Worm (Caenorhabditis elegans): Measurements from ENCODE around the gene snrp-200.

The snrp-200 gene

DNA sequence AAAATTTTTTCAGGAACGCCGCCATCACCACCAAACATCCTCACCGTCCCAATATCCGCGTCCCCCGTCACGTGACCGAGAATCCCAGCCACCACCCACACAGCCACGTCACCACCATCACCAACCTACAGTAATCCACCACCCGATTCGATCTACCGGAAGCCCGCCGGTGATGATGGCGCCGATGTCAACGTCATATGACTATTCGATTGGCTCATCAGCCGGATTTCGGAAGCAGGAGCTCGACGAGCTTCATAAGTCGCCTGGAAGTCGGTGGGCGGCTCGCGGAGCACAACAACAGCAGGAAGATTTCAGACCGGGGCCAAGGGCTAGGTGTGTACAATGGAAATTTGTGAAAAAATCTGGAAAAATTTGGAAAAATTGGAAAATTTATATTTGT is 40.6 kb downstream of the snrp-200 start:
- TF ChIP-seq unc-30 (tag; optimal IDR thresholded peaks at IDR 0.05), result no peak
- TF ChIP-seq sox-4 (tag; optimal IDR thresholded peaks at IDR 0.05), result no peak
- no peak for TF ChIP-seq nhr-90 (tag; optimal IDR thresholded peaks at IDR 0.05; ENCODE audit: poor library complexity)
- TF ChIP-seq lin-15B (tag; optimal IDR thresholded peaks at IDR 0.05), result no peak
- TF ChIP-seq aly-2 (tag; optimal IDR thresholded peaks at IDR 0.05), result no peak
- no peak for TF ChIP-seq sup-37 (GFP tag; optimal IDR thresholded peaks at IDR 0.05)
- no peak for TF ChIP-seq ztf-11 (tag; optimal IDR thresholded peaks at IDR 0.05)

DNA sequence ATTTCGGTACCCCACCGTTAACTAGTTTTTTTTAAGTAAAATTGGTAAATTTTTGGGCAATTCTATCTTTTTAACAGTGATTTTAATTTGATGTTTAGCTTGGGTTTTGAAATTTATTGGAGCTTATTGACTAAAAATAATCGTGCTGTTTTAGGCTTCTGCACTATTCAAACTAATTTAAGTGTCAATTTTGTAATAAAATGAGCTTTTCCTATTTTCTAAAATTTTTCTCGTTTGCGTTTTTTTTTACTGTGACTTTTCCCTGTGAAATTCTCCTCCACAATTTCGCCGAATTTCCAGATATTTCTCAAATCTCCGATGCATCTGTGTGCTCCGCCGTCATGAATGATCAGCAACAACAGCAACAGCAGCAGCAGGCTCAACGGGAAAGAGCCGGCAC is 42.6 kb downstream of the snrp-200 start, which contains the start of gene tbc-17:
tbc-17 (plus strand) TSS at position 301 of the 400 bp plus-strand sequence.
- no peak for TF ChIP-seq skn-1 (tag; optimal IDR thresholded peaks at IDR 0.05)

DNA sequence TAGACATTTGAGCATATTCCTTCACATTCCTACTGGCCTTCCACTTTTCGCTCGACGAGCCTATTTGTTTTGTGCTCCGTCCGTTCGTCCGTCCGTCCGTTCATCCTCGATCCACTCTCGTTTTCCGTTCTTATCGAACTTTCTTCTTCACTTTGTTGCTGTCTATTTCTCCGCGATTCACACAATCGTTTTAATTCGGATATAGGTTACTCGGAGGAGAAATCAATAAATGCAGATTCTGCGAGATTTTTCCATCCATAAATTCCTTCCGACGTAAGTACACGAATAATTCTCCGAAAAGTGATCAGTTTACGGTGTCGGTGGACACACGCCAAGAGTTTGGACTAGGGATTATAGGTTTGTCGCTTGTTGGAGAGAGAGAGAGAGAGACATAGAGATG is 44.0 kb downstream of the snrp-200 start:
- TF ChIP-seq fkh-8 (tag; optimal IDR thresholded peaks at IDR 0.05) (peak; percentile 22), elt-3 (tag; optimal IDR thresholded peaks at IDR 0.05) (peak in 1 of 6 experiments; percentile 2), nhr-90 (tag; optimal IDR thresholded peaks at IDR 0.05; ENCODE audit: poor library complexity) (no peak), blmp-1 (tag; optimal IDR thresholded peaks at IDR 0.05) (peak; percentile 78), nhr-237 (tag; optimal IDR thresholded peaks at IDR 0.05) (no peak)

DNA sequence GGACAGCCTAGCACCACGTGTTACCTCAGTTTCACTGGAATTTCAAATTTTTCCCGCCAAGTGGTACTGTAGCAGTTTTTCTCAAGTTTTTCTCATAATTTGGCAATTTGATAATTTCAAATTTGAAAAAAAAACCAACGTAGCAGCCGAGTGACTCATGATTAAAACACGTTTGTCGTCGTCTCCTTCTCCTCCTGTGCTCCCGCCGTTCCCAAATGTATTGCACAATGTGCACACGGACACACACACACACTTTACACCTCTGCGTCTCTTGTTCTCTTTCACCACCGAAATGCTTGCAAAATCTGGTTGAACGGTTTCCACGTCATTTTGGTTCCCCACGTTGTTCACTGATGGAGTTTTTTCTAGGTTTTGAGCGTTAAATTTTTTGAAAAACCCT is 45.4 kb downstream of the snrp-200 start:
- TF ChIP-seq pag-3 (tag; optimal IDR thresholded peaks at IDR 0.05; ENCODE audit: borderline replicate concordance, insufficient read depth) (no peak), elt-2 (tag; optimal IDR thresholded peaks at IDR 0.05) (no peak), zag-1 (tag; optimal IDR thresholded peaks at IDR 0.05) (no peak), nhr-11 (tag; optimal IDR thresholded peaks at IDR 0.05) (no peak), nhr-19 (GFP tag; conservative IDR thresholded peaks at IDR 0.05) (no peak)

DNA sequence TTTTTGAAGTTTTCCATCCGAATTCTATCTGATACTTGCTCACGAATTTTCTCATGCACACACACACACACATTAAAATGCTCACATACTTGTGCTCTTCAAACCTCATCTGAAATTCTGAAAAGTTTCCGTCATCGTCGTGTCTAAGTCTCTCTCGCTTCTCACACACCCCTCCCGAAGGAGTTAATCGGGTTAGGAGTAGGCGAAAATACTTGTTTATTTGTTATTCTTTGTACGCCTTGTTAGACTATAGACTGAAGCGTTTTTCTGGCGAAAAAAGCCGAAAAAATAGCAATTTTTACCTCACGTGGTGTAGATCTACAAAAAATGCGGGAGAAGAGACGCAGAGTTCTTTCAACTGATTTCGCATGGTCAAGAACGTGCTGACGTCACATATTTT is 45.8 kb downstream of the snrp-200 start:
- TF ChIP-seq unc-86 (tag; optimal IDR thresholded peaks at IDR 0.05) (peak; percentile 52), lin-14 (GFP tag; optimal IDR thresholded peaks at IDR 0.05) (peak; percentile 30), isw-1 (GFP tag; IDR thresholded peaks at IDR 0.05) (no peak)

DNA sequence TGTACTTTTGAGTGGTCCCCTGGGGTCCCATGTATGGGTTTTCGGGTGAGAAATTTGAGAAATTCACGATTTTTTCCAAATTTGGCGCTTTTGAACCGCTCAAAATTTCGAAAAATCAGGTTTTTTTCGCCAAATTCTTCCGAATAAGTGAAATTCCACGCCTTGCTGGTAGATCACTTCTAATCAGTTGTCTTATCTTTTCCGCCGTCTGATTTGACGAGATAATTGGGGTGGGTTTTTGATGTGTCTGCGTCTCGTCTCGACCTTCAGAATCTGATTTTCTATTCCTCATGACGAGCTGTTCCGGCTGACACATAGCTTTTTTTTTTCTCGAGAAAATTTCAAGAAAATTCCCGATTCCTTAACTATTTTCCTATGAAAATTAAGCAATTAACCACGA is 47.4 kb downstream of the snrp-200 start:
- TF ChIP-seq blmp-1 (tag; optimal IDR thresholded peaks at IDR 0.05) (peak; percentile 84), sptf-1 (tag; optimal IDR thresholded peaks at IDR 0.05) (no peak)

DNA sequence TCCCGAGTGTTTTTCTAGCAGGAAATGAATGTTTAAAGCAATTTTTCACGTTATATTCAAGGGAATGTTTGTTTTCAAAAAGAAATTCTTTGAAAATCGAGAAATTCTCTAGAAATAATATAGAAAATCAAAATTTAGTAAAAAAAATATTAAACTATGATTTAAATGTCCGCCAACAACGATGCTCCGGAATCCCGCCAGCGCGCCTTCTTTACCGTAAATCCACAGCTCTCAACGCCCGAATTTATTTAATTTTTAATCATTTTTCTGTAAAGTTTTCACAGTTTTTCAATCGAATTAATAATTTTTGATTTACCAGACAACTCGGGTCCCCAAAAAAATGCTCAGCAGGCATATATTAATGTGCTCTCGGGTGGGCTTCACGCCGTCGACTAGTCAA is 57.1 kb downstream of the snrp-200 start, which contains the start of the genes Y38E10A.33 and cox-10:
Y38E10A.33 (minus strand) TSS at position 12 of the 400 bp plus-strand sequence.
cox-10 (plus strand) TSS at position 320 of the 400 bp plus-strand sequence.
- TF ChIP-seq nhr-19 (GFP tag; conservative IDR thresholded peaks at IDR 0.05) (peak; percentile 84), aha-1 (tag; optimal IDR thresholded peaks at IDR 0.05) (no peak), zag-1 (tag; optimal IDR thresholded peaks at IDR 0.05) (no peak), nhr-28 (tag; optimal IDR thresholded peaks at IDR 0.05) (no peak), vab-15 (tag; optimal IDR thresholded peaks at IDR 0.05) (no peak), nhr-20 (tag; optimal IDR thresholded peaks at IDR 0.05) (peak; percentile 69), pax-3 (tag; optimal IDR thresholded peaks at IDR 0.05) (no peak), hpl-2 (GFP tag; optimal IDR thresholded peaks at IDR 0.05) (no peak), ceh-8 (GFP tag; optimal IDR thresholded peaks at IDR 0.05) (peak; percentile 11), nhr-237 (tag; optimal IDR thresholded peaks at IDR 0.05) (no peak), alr-1 (tag; optimal IDR thresholded peaks at IDR 0.05; ENCODE audit: borderline replicate concordance) (no peak), rnt-1 (tag; optimal IDR thresholded peaks at IDR 0.05) (no peak), tlp-1 (tag; optimal IDR thresholded peaks at IDR 0.05) (no peak), tbx-2 (tag; optimal IDR thresholded peaks at IDR 0.05) (peak; percentile 85), ztf-4 (tag; optimal IDR thresholded peaks at IDR 0.05) (no peak), C04F5.9 (tag; optimal IDR thresholded peaks at IDR 0.05) (peak; percentile 14), irx-1 (tag; optimal IDR thresholded peaks at IDR 0.05) (peak; percentile 56), sptf-1 (tag; optimal IDR thresholded peaks at IDR 0.05) (no peak), Y116A8C.19 (tag; optimal IDR thresholded peaks at IDR 0.05; ENCODE audit: borderline replicate concordance) (no peak), lin-35 (GFP tag; optimal IDR thresholded peaks at IDR 0.05) (peak; percentile 91 to 94), lin-13 (GFP tag; optimal IDR thresholded peaks at IDR 0.05) (peak; percentile 53), nhr-77 (tag; optimal IDR thresholded peaks at IDR 0.05) (no peak), efl-3 (GFP tag; optimal IDR thresholded peaks at IDR 0.05) (no peak), egl-13 (tag; optimal IDR thresholded peaks at IDR 0.05) (peak; percentile 48), lsy-2 (tag; optimal IDR thresholded peaks at IDR 0.05) (peak; percentile 67 to 78)
